Worm (Caenorhabditis elegans): ENCODE measurements around the gene gab-1.
A peak's percentile ranks its signal among the peaks of the same experiment; 100 is the strongest.

The gab-1 gene

DNA sequence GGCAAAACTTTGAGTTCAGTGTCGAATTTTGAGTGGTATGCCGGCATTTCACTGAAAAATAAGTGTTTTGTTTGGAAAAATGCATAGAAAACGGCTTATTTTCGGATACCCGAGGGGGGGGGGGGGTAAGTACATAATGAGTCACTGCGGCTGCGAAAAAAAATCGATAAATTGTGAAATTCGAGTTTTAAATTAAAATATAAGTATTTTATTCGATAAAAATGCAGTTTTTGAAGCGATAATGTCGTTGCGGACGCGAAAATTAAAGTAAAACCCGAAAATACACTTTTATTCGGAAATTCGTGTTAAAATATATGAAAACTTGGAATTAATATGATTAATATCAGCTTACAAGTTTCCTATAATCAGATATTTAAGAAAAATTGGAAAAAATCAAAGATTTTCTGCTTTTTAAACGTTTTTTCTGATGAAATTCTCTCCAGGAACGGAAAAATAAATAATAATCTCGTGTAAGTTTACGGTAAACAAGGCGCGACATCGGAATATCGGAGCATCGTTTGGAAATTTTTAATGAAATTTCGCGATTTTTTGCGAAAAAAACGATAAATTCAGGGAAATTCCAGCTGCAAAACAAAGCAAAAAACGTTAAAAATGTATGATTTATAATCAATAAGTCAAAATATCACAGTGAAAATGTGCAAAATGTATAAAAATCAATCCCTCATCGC lies 38.7 kb upstream of the gab-1 start, which contains the start of gene arx-5:
Gene arx-5, minus strand, starts transcription at position 51 of the 689 bp plus-strand sequence.
- no peak for TF ChIP-seq lin-39 (tag; optimal IDR thresholded peaks at IDR 0.05)
- TF ChIP-seq lsy-2 (tag; optimal IDR thresholded peaks at IDR 0.05), result peak in 1 of 2 experiments; percentile 31
- peak; percentile 71 for TF ChIP-seq R02D3.7 (tag; optimal IDR thresholded peaks at IDR 0.05)
- TF ChIP-seq nhr-28 (tag; optimal IDR thresholded peaks at IDR 0.05), result no peak
- TF ChIP-seq daf-16 (GFP tag; optimal IDR thresholded peaks at IDR 0.05), result no peak
- TF ChIP-seq daf-16 (tag; optimal IDR thresholded peaks at IDR 0.05), result peak; percentile 37
- TF ChIP-seq unc-130 (GFP tag; optimal IDR thresholded peaks at IDR 0.05), result no peak
- peak; percentile 93 for TF ChIP-seq T20F7.1 (GFP tag; optimal IDR thresholded peaks at IDR 0.05)
- no peak for TF ChIP-seq ceh-44 (GFP tag; IDR thresholded peaks at IDR 0.05)
- 0 out of 2 replicates have a peak, but pooled peaks have one; percentile 10 for TF ChIP-seq lin-38 (GFP tag; IDR thresholded peaks at IDR 0.05)
- TF ChIP-seq sdz-12 (GFP tag; optimal IDR thresholded peaks at IDR 0.05), result no peak
- TF ChIP-seq hmg-1.1 (GFP tag; IDR thresholded peaks at IDR 0.05), result no peak
- TF ChIP-seq F26F4.8 (GFP tag; conservative IDR thresholded peaks at IDR 0.05), result no peak
- TF ChIP-seq mes-2 (tag; optimal IDR thresholded peaks at IDR 0.05; ENCODE audit: poor library complexity, severe bottlenecking), result peak; percentile 2
- TF ChIP-seq Y48G9A.11 (GFP tag; IDR thresholded peaks at IDR 0.05), result peak; percentile 94
- no peak for TF ChIP-seq ceh-62 (tag; optimal IDR thresholded peaks at IDR 0.05)

DNA sequence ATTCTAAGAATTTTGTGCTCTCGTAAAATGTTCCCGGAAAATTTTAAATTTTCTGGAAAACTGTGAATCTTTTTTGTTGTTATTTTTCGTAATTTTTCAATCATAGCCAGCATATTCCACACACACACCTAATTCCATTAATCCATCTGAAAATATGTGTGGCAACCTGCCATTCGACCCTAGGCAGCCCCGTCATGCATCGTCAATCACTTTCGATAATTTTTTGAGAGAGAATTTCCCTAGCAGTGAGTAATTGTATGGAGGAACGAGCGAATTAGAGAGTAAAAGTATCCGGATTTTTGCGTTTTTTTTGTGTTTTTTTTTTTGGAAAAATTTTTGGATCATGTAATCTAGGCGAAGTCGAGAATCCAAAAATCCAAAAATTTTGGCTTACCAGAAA lies 33.7 kb upstream of the gab-1 start, which contains the start of gene BE10.4:
Gene BE10.4, plus strand, starts transcription at position 301 of the 400 bp plus-strand sequence.
- TF ChIP-seq mxl-2 (GFP tag; conservative IDR thresholded peaks at IDR 0.05), result no peak
- no peak for TF ChIP-seq zfp-2 (tag; optimal IDR thresholded peaks at IDR 0.05)
- TF ChIP-seq duxl-1 (tag; optimal IDR thresholded peaks at IDR 0.05; ENCODE audit: poor library complexity), result no peak
- TF ChIP-seq jun-1 (tag; optimal IDR thresholded peaks at IDR 0.05), result no peak
- TF ChIP-seq hlh-11 (tag; optimal IDR thresholded peaks at IDR 0.05), result no peak
- no peak for TF ChIP-seq nhr-11 (tag; optimal IDR thresholded peaks at IDR 0.05)
- no peak for TF ChIP-seq hlh-30 (tag; optimal IDR thresholded peaks at IDR 0.05; ENCODE audit: insufficient read depth)
- no peak for TF ChIP-seq unc-130 (GFP tag; optimal IDR thresholded peaks at IDR 0.05)
- TF ChIP-seq spr-1 (tag; optimal IDR thresholded peaks at IDR 0.05), result no peak
- TF ChIP-seq dve-1 (tag; optimal IDR thresholded peaks at IDR 0.05; ENCODE audit: insufficient read depth), result no peak
- TF ChIP-seq F37D6.2 (tag; optimal IDR thresholded peaks at IDR 0.05), result no peak
- no peak for TF ChIP-seq zag-1 (tag; optimal IDR thresholded peaks at IDR 0.05)
- no peak for TF ChIP-seq aha-1 (tag)
- TF ChIP-seq unc-39 (tag; optimal IDR thresholded peaks at IDR 0.05), result no peak
- TF ChIP-seq madf-9 (GFP tag; conservative IDR thresholded peaks at IDR 0.05), result no peak
- TF ChIP-seq lir-3 (tag; optimal IDR thresholded peaks at IDR 0.05), result no peak

DNA sequence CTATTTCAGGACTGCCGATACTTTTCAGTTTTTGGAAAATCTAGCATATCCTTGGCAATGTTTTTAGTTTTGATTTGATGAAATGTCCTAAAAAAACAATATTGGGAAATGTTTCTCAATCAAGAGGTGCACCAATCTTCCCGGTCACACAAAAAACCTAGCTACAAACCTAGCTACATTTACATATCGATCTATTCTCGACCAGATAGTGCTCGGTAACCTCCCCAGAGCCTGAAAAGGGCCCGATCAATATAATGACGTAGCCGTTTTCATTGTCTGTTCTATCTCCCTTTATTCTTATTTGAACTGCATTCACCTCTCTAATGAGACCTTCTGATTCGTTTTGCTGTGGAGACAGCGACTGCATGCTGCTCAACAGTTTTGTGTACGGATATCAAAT lies 28.2 kb upstream of the gab-1 start, which contains the start of gene BE10.3:
Gene BE10.3, plus strand, starts transcription at position 301 of the 400 bp plus-strand sequence.
- no peak for TF ChIP-seq tra-1 (GFP tag; IDR thresholded peaks at IDR 0.05)
- no peak for TF ChIP-seq ZK337.2 (GFP tag; IDR thresholded peaks at IDR 0.05)
- no peak for TF ChIP-seq ctbp-1 (GFP tag; IDR thresholded peaks at IDR 0.05)

- TF ChIP-seq F37D6.2 (tag; optimal IDR thresholded peaks at IDR 0.05) (no peak), aha-1 (tag) (no peak), daf-12 (tag; optimal IDR thresholded peaks at IDR 0.05) (no peak), nhr-41 (GFP tag; IDR thresholded peaks at IDR 0.05) (no peak), Y5F2A.4 (GFP tag; optimal IDR thresholded peaks at IDR 0.05) (no peak), hif-1 (tag; optimal IDR thresholded peaks at IDR 0.05) (no peak)
These were observed 27.2 kb upstream of the gab-1 start, which contains the start of gene BE10.5 for ce11 chrIII:12806712-12807111. Gene BE10.5, minus strand, starts transcription at chrIII:12806812.

All from whole organism, L4 larva.